Fruit fly (Drosophila melanogaster): ENCODE data around the gene bel.

The bel gene

DNA sequence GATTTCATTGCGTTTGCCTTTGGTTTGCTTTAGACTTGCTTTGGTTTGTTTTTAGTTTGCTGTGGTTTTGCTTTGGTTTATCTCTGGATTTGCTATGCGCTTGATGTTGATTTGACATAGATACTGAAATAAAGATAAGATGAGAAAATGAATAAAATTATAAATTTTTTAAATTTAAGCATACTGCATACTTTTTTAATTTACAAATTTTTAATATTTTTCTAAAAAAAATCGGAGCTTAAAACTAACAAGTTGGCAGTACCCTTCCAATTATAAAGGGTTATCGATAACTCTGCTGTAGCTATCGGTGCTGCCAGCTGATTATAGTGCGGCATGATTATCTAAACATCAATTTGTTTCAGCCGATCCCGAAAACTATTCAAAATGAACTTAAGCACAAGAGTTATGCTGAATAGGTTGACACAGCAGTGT, 13.3 kb upstream of the bel start, which contains the start of gene mRpL19:
mRpL19 (plus strand) TSS at position 307 of the 432 bp plus-strand sequence.
- TF ChIP-seq Crg-1 (GFP tag; optimal IDR thresholded peaks at IDR 0.05) (no peak), cic (GFP tag; optimal IDR thresholded peaks at IDR 0.05) (peak; percentile 27), toe (GFP tag; optimal IDR thresholded peaks at IDR 0.05) (no peak), CG1620 (GFP tag; optimal IDR thresholded peaks at IDR 0.05) (no peak), CG5204 (GFP tag; optimal IDR thresholded peaks at IDR 0.05) (no peak), CG14711 (tag; optimal IDR thresholded peaks at IDR 0.05) (peak; percentile 64), CG11617 (GFP tag; optimal IDR thresholded peaks at IDR 0.05) (peak; percentile 44), ovo (GFP tag; optimal IDR thresholded peaks at IDR 0.05) (no peak), tj (GFP tag; optimal IDR thresholded peaks at IDR 0.05) (peak; percentile 20), CG7045 (GFP tag; optimal IDR thresholded peaks at IDR 0.05) (peak; percentile 43), Hr96 (GFP tag; optimal IDR thresholded peaks at IDR 0.05) (no peak), pad (GFP tag; optimal IDR thresholded peaks at IDR 0.05) (no peak), Clk (GFP tag; optimal IDR thresholded peaks at IDR 0.05) (no peak), CG12768 (GFP tag; optimal IDR thresholded peaks at IDR 0.05) (no peak), CG33017 (tag; optimal IDR thresholded peaks at IDR 0.05) (peak; percentile 68), bab1 (GFP tag; optimal IDR thresholded peaks at IDR 0.05) (peak; percentile 73), Mnt (GFP tag; optimal IDR thresholded peaks at IDR 0.05) (peak; percentile 59), cnc (optimal IDR thresholded peaks at IDR 0.05) (no peak), CG7101 (tag; optimal IDR thresholded peaks at IDR 0.05) (peak; percentile 76), kay (GFP tag; ENCODE audit: borderline replicate concordance) (peak; percentile 88)

DNA sequence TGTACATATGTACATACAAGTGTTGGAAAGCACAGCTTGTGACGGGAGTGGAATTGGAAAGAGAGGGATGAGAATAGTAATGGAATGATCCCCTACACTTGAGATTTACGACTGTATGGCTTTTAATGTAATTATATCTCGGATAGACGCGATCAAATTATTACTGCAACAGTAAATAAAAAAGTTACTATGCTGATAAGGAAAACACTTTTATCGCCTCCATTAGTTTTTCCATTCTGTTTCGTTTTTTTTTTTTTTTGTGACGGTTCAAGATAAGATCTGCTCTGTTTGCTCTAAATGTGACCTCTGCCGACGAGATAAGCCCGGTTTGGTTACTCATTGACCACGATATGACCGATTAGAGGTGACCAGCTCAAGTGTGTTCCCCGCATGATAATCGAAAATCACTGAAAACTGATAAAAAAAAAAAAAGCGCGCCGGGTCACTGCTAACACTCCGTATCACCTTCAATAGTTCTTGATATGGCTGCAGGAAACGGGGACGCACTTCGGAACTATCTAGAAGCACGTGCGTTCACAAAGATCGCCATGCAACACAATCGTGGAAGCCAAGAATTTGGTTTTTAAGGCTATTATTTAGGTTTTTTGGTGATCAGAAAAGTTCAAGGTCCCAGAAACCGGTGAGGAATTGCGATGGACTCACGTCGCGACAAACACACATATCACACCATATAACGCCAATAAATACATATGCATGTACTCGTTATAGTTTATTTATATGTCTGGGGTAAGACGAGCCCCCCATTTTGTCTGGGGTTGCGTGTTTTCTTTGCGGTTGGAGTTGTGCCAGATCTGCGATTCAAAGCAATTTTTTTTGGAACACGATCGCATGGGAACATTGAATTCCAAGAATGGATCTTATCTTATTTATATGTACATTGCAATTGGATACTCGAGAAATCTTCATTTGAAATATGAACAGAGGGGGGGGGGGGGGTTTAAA, 10.2 kb upstream of the bel start, which contains the start of gene p:
p (minus strand) TSS at position 156 of the 963 bp plus-strand sequence.
- TF ChIP-seq Clk (GFP tag; optimal IDR thresholded peaks at IDR 0.05): no peak
- TF ChIP-seq Mnt (GFP tag; optimal IDR thresholded peaks at IDR 0.05): peak; percentile 9
- no peak for TF ChIP-seq CG11617 (GFP tag; optimal IDR thresholded peaks at IDR 0.05)
- TF ChIP-seq CG7101 (tag; optimal IDR thresholded peaks at IDR 0.05): peak; percentile 41
- TF ChIP-seq Hr96 (GFP tag; optimal IDR thresholded peaks at IDR 0.05): peak; percentile 24
- TF ChIP-seq CG12768 (GFP tag; optimal IDR thresholded peaks at IDR 0.05): peak; percentile 34
- peak; percentile 35 for TF ChIP-seq CG14711 (tag; optimal IDR thresholded peaks at IDR 0.05)
- peak; percentile 89 for TF ChIP-seq tj (GFP tag; optimal IDR thresholded peaks at IDR 0.05)
- TF ChIP-seq cic (GFP tag; optimal IDR thresholded peaks at IDR 0.05): peak; percentile 78
- TF ChIP-seq cnc (optimal IDR thresholded peaks at IDR 0.05): no peak
- peak; percentile 54 for TF ChIP-seq CG5204 (GFP tag; optimal IDR thresholded peaks at IDR 0.05)
- TF ChIP-seq Crg-1 (GFP tag; optimal IDR thresholded peaks at IDR 0.05): peak; percentile 21
- peak; percentile 36 for TF ChIP-seq ovo (GFP tag; optimal IDR thresholded peaks at IDR 0.05)
- TF ChIP-seq CG1620 (GFP tag; optimal IDR thresholded peaks at IDR 0.05): peak; percentile 21
- TF ChIP-seq toe (GFP tag; optimal IDR thresholded peaks at IDR 0.05): peak; percentile 45
- TF ChIP-seq CG7045 (GFP tag; optimal IDR thresholded peaks at IDR 0.05): peak; percentile 69
- TF ChIP-seq kay (GFP tag; ENCODE audit: borderline replicate concordance): peak; percentile 71
- TF ChIP-seq pad (GFP tag; optimal IDR thresholded peaks at IDR 0.05): peak; percentile 35
- TF ChIP-seq bab1 (GFP tag; optimal IDR thresholded peaks at IDR 0.05): peak; percentile 64
- peak; percentile 64 for TF ChIP-seq CG33017 (tag; optimal IDR thresholded peaks at IDR 0.05)

DNA sequence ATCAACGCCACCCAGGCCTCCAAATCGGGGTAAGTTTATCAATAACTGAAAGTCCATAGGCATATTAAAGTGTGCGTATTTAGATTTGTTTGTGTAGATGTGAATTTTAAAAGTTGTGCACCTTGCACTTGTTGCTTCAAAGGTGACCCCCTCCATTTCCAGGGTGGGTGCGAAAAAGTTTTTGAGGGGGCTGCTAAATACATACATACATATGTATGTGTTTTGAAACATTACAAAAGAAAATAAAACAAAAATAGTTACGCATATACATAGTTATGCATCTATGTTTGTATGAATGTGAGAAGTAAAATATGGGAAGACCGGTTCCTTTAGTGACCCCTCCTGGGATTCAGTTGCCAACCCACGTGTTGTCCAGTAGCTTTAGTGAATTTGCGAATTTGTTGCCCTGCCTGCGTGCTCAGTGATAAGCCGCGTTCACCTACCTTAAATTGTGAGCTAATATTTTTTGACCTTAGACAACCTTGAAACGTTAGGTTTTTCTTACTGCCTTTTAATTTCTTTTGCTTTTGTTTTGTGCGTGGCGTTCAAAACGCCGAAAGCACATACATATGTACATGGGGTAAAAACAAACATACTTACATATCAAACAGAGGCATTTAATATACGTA, 9.5 kb upstream of the bel start:
- TF ChIP-seq CG33017 (tag; optimal IDR thresholded peaks at IDR 0.05) (peak; percentile 8), Mnt (GFP tag; optimal IDR thresholded peaks at IDR 0.05) (peak; percentile 77), Hr96 (GFP tag; optimal IDR thresholded peaks at IDR 0.05) (no peak)

DNA sequence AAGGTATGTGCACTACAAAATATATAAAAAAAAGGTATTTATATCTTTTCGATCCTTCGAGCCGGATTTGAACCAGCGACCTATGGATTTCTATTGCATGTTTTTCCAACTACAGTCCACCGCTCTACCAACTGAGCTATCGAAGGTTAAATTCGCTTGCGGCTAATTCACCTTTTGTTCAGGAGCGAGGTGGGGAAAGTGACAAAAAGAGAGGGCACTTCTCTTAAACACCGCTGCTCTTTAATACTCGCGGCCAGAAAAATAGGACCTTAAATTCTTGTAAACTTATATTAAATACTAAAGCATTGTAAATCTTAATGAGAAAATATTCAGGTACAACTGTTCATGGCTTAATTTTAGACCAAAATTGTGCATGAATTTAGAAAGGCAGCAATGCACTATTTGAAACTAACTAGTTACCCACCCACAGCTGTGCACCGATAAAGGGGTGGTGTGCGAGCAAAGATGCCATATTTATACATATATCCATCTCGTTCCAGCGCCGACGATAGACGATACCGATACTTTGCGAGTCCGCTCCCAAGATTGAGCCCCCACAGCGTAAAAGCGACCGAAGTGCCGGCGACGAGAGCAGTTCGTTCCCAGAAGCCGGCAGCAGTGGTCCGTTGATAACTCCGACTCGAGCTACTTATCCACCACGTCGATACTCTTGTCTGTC, 8.6 kb upstream of the bel start:
- TF ChIP-seq CG7101 (tag; optimal IDR thresholded peaks at IDR 0.05) (peak; percentile 97), CG11617 (GFP tag; optimal IDR thresholded peaks at IDR 0.05) (peak; percentile 98), pad (GFP tag; optimal IDR thresholded peaks at IDR 0.05) (peak; percentile 99), CG5204 (GFP tag; optimal IDR thresholded peaks at IDR 0.05) (no peak), bab1 (GFP tag; optimal IDR thresholded peaks at IDR 0.05) (peak; percentile 97), ovo (GFP tag; optimal IDR thresholded peaks at IDR 0.05) (peak; percentile 91), Mnt (GFP tag; optimal IDR thresholded peaks at IDR 0.05) (peak; percentile 95), toe (GFP tag; optimal IDR thresholded peaks at IDR 0.05) (peak; percentile 98), tj (GFP tag; optimal IDR thresholded peaks at IDR 0.05) (peak; percentile 90), CG33017 (tag; optimal IDR thresholded peaks at IDR 0.05) (peak; percentile 98), CG1620 (GFP tag; optimal IDR thresholded peaks at IDR 0.05) (peak; percentile 95), Clk (GFP tag; optimal IDR thresholded peaks at IDR 0.05) (peak; percentile 97), kay (GFP tag; ENCODE audit: borderline replicate concordance) (peak; percentile 98), CG12768 (GFP tag; optimal IDR thresholded peaks at IDR 0.05) (peak; percentile 98), Hr96 (GFP tag; optimal IDR thresholded peaks at IDR 0.05) (peak; percentile 97), cnc (optimal IDR thresholded peaks at IDR 0.05) (no peak), CG7045 (GFP tag; optimal IDR thresholded peaks at IDR 0.05) (peak; percentile 97), cic (GFP tag; optimal IDR thresholded peaks at IDR 0.05) (peak; percentile 93), Crg-1 (GFP tag; optimal IDR thresholded peaks at IDR 0.05) (peak; percentile 95), CG14711 (tag; optimal IDR thresholded peaks at IDR 0.05) (peak; percentile 93)

All from whole organism, adult.